Fruit fly (Drosophila melanogaster) whole organism, embryonic: ENCODE data around the gene Esyt2.
A peak's percentile ranks its signal among the peaks of the same experiment; 100 is the strongest.

Source experiments
- CG10431 ChIP-seq: fragments of 200-800 bp; sonication (Bioruptor generic); optimal IDR thresholded peaks from 3 replicates; lab custom pipeline; 2018; ENCODE audit warnings: missing biosample characterization, mild to moderate bottlenecking, missing genetic modification characterization
- CG10543 ChIP-seq: fragments of 200-800 bp; sonication (Bioruptor generic); optimal IDR thresholded peaks from 3 replicates; lab custom pipeline; 2017; ENCODE audit warnings: missing biosample characterization, mild to moderate bottlenecking, missing genetic modification characterization, moderate library complexity
- CG11085 ChIP-seq: fragments of 200-800 bp; sonication (Bioruptor generic); IDR thresholded peaks from 2 replicates; pipeline ENCODE4 v1.3.6; 2022; ENCODE audit warnings: missing biosample characterization, missing genetic modification characterization
- CG12236 ChIP-seq: fragments of 200-800 bp; sonication (Bioruptor generic); optimal IDR thresholded peaks from 2 replicates; lab custom pipeline; 2016; ENCODE audit warnings: missing biosample characterization, missing genetic modification characterization
- CG12659 ChIP-seq: fragments of 200-800 bp; sonication (Bioruptor generic); optimal IDR thresholded peaks from 3 replicates; lab custom pipeline; 2017; ENCODE audit warnings: mild to moderate bottlenecking, missing biosample characterization, missing genetic modification reagents, missing genetic modification characterization
- CG12769 ChIP-seq: fragments of 200-800 bp; sonication (Bioruptor generic); optimal IDR thresholded peaks from 2 replicates; lab custom pipeline; 2019; ENCODE audit warnings: missing biosample characterization, mild to moderate bottlenecking, missing genetic modification characterization, moderate library complexity
- CG14710 ChIP-seq: fragments of 200-800 bp; sonication (Bioruptor generic); optimal IDR thresholded peaks from 3 replicates; lab custom pipeline; 2019; ENCODE audit warnings: missing biosample characterization, mild to moderate bottlenecking, missing genetic modification characterization, moderate library complexity
- CG1529 ChIP-seq: fragments of 200-800 bp; sonication (Bioruptor generic); optimal IDR thresholded peaks from 3 replicates; lab custom pipeline; 2018; ENCODE audit warnings: missing biosample characterization, missing genetic modification characterization
- CG15696 ChIP-seq: fragments of 200-800 bp; sonication (Bioruptor generic); optimal IDR thresholded peaks from 2 replicates; lab custom pipeline; 2019; ENCODE audit warnings: missing biosample characterization, mild to moderate bottlenecking, missing genetic modification characterization, moderate library complexity
- CG18619 ChIP-seq: fragments of 200-800 bp; sonication (Bioruptor generic); optimal IDR thresholded peaks from 3 replicates; lab custom pipeline; 2017; ENCODE audit warnings: missing biosample characterization, mild to moderate bottlenecking, missing genetic modification characterization
- CG2199 ChIP-seq: fragments of 200-800 bp; sonication (Bioruptor generic); IDR thresholded peaks from 3 replicates; pipeline ENCODE4 v1.3.6; 2022; ENCODE audit warnings: missing biosample characterization, missing genetic modification characterization
- CG2678 ChIP-seq: fragments of 200-800 bp; sonication (Bioruptor generic); optimal IDR thresholded peaks from 3 replicates; lab custom pipeline; 2019; ENCODE audit warnings: missing biosample characterization, mild to moderate bottlenecking, missing genetic modification characterization, moderate library complexity
- CG32767 ChIP-seq: fragments of 200-800 bp; sonication (Bioruptor generic); IDR thresholded peaks from 2 replicates; pipeline ENCODE4 v1.3.6; 2022; ENCODE audit warnings: missing biosample characterization, missing genetic modification characterization
- CG33557 ChIP-seq: fragments of 200-800 bp; sonication (Bioruptor generic); optimal IDR thresholded peaks from 2 replicates; lab custom pipeline; 2019; ENCODE audit warnings: missing biosample characterization, mild to moderate bottlenecking, missing genetic modification characterization, moderate library complexity
- CG34376 ChIP-seq: fragments of 200-800 bp; sonication (Bioruptor generic); optimal IDR thresholded peaks from 2 replicates; lab custom pipeline; 2018; ENCODE audit warnings: missing biosample characterization, mild to moderate bottlenecking, missing genetic modification characterization
- CG6175 ChIP-seq: fragments of 200-800 bp; sonication (Bioruptor generic); IDR thresholded peaks from 3 replicates; pipeline ENCODE4 v1.3.6; 2022; ENCODE audit warnings: missing biosample characterization, missing genetic modification characterization
- CG7839 ChIP-seq: fragments of 200-800 bp; sonication (Bioruptor generic); optimal IDR thresholded peaks from 3 replicates; lab custom pipeline; 2018; ENCODE audit warnings: missing biosample characterization, mild to moderate bottlenecking, missing genetic modification characterization, moderate library complexity
- CG8765 ChIP-seq: fragments of 200-800 bp; sonication (Bioruptor generic); IDR thresholded peaks from 2 replicates; pipeline ENCODE4 v1.3.6; 2022; ENCODE audit warnings: missing biosample characterization, missing genetic modification characterization
- Doc2 ChIP-seq: fragments of 200-800 bp; sonication (Bioruptor generic); IDR thresholded peaks from 2 replicates; pipeline ENCODE4 v1.3.6; 2022; ENCODE audit warnings: missing biosample characterization, missing genetic modification characterization
- Elba2 ChIP-seq: fragments of 200-800 bp; sonication (Bioruptor generic); optimal IDR thresholded peaks from 3 replicates; lab custom pipeline; 2016; ENCODE audit warnings: missing biosample characterization, missing genetic modification characterization
- Gsc ChIP-seq: fragments of 200-800 bp; sonication (Bioruptor generic); IDR thresholded peaks from 2 replicates; pipeline ENCODE4 v1.3.6; 2022; ENCODE audit warnings: missing biosample characterization, missing genetic modification characterization
- HLH4C ChIP-seq: fragments of 200-800 bp; sonication (Bioruptor generic); IDR thresholded peaks from 3 replicates; pipeline ENCODE4 v1.3.6; 2022; ENCODE audit warnings: missing biosample characterization, missing genetic modification characterization; ENCODE audit not compliant: partially characterized antibody
- Jarid2 ChIP-seq: fragments of 200-800 bp; sonication (Bioruptor generic); optimal IDR thresholded peaks from 3 replicates; lab custom pipeline; 2017; ENCODE audit warnings: mild to moderate bottlenecking, missing biosample characterization, missing genetic modification reagents, missing genetic modification characterization
- Kr ChIP-seq: fragments of 200-800 bp; sonication (Bioruptor generic); optimal IDR thresholded peaks from 2 replicates; lab custom pipeline; 2017; ENCODE audit warnings: missing biosample characterization, mild to moderate bottlenecking, missing genetic modification characterization
- Mes4 ChIP-seq: fragments of 200-800 bp; sonication (Bioruptor generic); optimal IDR thresholded peaks from 2 replicates; lab custom pipeline; 2016; ENCODE audit warnings: missing biosample characterization, missing genetic modification characterization
- Pdp1 ChIP-seq, 2 experiments: fragments of 200-800 bp; sonication (Bioruptor generic); optimal IDR thresholded peaks; 3 replicates each; lab custom pipeline; 2016; ENCODE audit warnings: missing biosample characterization in 2 of 2, missing genetic modification characterization in 2 of 2, mild to moderate bottlenecking in 1 of 2, moderate library complexity in 1 of 2
- Poxn ChIP-seq: fragments of 200-800 bp; sonication (Bioruptor generic); IDR thresholded peaks from 2 replicates; pipeline ENCODE4 v1.3.6; 2022; ENCODE audit warnings: missing biosample characterization, missing genetic modification characterization
- Ssrp ChIP-seq: fragments of 200-800 bp; sonication (Bioruptor generic); optimal IDR thresholded peaks from 2 replicates; lab custom pipeline; 2018; ENCODE audit warnings: missing biosample characterization, mild to moderate bottlenecking, missing genetic modification characterization, moderate library complexity
- abd-A ChIP-seq: fragments of 200-800 bp; sonication (Bioruptor generic); optimal IDR thresholded peaks from 3 replicates; lab custom pipeline; 2019; ENCODE audit warnings: missing biosample characterization, mild to moderate bottlenecking, missing genetic modification characterization, moderate library complexity
- ap ChIP-seq: fragments of 200-800 bp; sonication (Bioruptor generic); IDR thresholded peaks from 2 replicates; pipeline ENCODE4 v1.3.6; 2022; ENCODE audit warnings: missing biosample characterization, missing genetic modification characterization
- bowl ChIP-seq: fragments of 200-800 bp; sonication (Bioruptor generic); IDR thresholded peaks from 2 replicates; pipeline ENCODE4 v1.3.6; 2022; ENCODE audit warnings: missing biosample characterization, missing genetic modification characterization
- cad ChIP-seq: fragments of >200 bp; optimal IDR thresholded peaks from 2 replicates; lab custom pipeline; 2017; ENCODE audit warnings: missing biosample characterization, missing genetic modification characterization
- cas ChIP-seq: fragments of 200-800 bp; sonication (Bioruptor generic); IDR thresholded peaks from 2 replicates; pipeline ENCODE4 v1.3.6; 2022; ENCODE audit warnings: missing biosample characterization, missing genetic modification characterization
- cg ChIP-seq: fragments of 200-800 bp; sonication (Bioruptor generic); optimal IDR thresholded peaks from 3 replicates; lab custom pipeline; 2019; ENCODE audit warnings: missing biosample characterization, mild to moderate bottlenecking, missing genetic modification characterization, moderate library complexity
- chm ChIP-seq: fragments of 200-800 bp; sonication (Bioruptor generic); IDR thresholded peaks from 2 replicates; pipeline ENCODE4 v1.3.6; 2022; ENCODE audit warnings: missing biosample characterization, missing genetic modification characterization
- chn ChIP-seq: fragments of 200-800 bp; sonication (Bioruptor generic); optimal IDR thresholded peaks from 2 replicates; lab custom pipeline; 2016; ENCODE audit warnings: missing biosample characterization, missing genetic modification characterization
- esg ChIP-seq: fragments of 200-800 bp; sonication (Bioruptor generic); conservative IDR thresholded peaks from 2 replicates; pipeline ENCODE4 v1.3.6; 2022; ENCODE audit warnings: missing biosample characterization, missing genetic modification characterization
- ewg ChIP-seq: fragments of 200-800 bp; sonication (Bioruptor generic); optimal IDR thresholded peaks from 3 replicates; lab custom pipeline; 2017; ENCODE audit warnings: mild to moderate bottlenecking, missing biosample characterization, missing genetic modification reagents, missing genetic modification characterization
- fd3F ChIP-seq: fragments of 200-800 bp; sonication (Bioruptor generic); optimal IDR thresholded peaks from 2 replicates; lab custom pipeline; 2018; ENCODE audit warnings: missing biosample characterization, mild to moderate bottlenecking, missing genetic modification characterization, moderate library complexity
- gsb ChIP-seq: fragments of 200-800 bp; sonication (Bioruptor generic); IDR thresholded peaks from 2 replicates; pipeline ENCODE4 v1.3.6; 2022; ENCODE audit warnings: missing biosample characterization, missing genetic modification characterization
- hth ChIP-seq: fragments of >200 bp; optimal IDR thresholded peaks from 2 replicates; lab custom pipeline; 2017; ENCODE audit warnings: inconsistent platforms
- ind ChIP-seq: fragments of 200-800 bp; sonication (Bioruptor generic); optimal IDR thresholded peaks from 3 replicates; lab custom pipeline; 2016; ENCODE audit warnings: missing biosample characterization, missing genetic modification characterization
- insv ChIP-seq, 2 experiments: fragments of 200-800 bp; sonication (Bioruptor generic); optimal IDR thresholded peaks; 3 replicates each; lab custom pipeline; 2016 to 2018; ENCODE audit warnings: missing biosample characterization in 2 of 2, missing genetic modification characterization in 2 of 2
- kah ChIP-seq: fragments of 200-800 bp; sonication (Bioruptor generic); optimal IDR thresholded peaks from 2 replicates; lab custom pipeline; 2018; ENCODE audit warnings: missing biosample characterization, mild to moderate bottlenecking, missing genetic modification characterization
- lmd ChIP-seq: fragments of 200-800 bp; sonication (Bioruptor generic); IDR thresholded peaks from 2 replicates; pipeline ENCODE4 v1.3.6; 2022; ENCODE audit warnings: missing biosample characterization, missing genetic modification characterization
- oc ChIP-seq: fragments of 200-800 bp; sonication (Bioruptor generic); optimal IDR thresholded peaks from 2 replicates; lab custom pipeline; 2018; ENCODE audit warnings: missing biosample characterization, mild to moderate bottlenecking, missing genetic modification characterization, moderate library complexity
- pzg ChIP-seq: fragments of 200-800 bp; sonication (Bioruptor generic); optimal IDR thresholded peaks from 3 replicates; lab custom pipeline; 2018; ENCODE audit warnings: missing biosample characterization, mild to moderate bottlenecking, missing genetic modification characterization, moderate library complexity
- ttk ChIP-seq: fragments of 200-800 bp; sonication (Bioruptor generic); IDR thresholded peaks from 2 replicates; pipeline ENCODE4 v2.1.2; 2022; ENCODE audit warnings: missing biosample characterization, missing genetic modification characterization
- tx ChIP-seq: fragments of 200-800 bp; sonication (Bioruptor generic); optimal IDR thresholded peaks from 2 replicates; lab custom pipeline; 2016; ENCODE audit warnings: missing biosample characterization, missing genetic modification characterization
- vnd ChIP-seq: fragments of 200-800 bp; sonication (Bioruptor generic); IDR thresholded peaks from 3 replicates; pipeline ENCODE4 v1.3.6; 2022; ENCODE audit warnings: missing biosample characterization, missing genetic modification characterization; ENCODE audit not compliant: partially characterized antibody
- yki ChIP-seq: fragments of >200 bp; optimal IDR thresholded peaks from 3 replicates; lab custom pipeline; 2018

Esyt2 gene

DNA sequence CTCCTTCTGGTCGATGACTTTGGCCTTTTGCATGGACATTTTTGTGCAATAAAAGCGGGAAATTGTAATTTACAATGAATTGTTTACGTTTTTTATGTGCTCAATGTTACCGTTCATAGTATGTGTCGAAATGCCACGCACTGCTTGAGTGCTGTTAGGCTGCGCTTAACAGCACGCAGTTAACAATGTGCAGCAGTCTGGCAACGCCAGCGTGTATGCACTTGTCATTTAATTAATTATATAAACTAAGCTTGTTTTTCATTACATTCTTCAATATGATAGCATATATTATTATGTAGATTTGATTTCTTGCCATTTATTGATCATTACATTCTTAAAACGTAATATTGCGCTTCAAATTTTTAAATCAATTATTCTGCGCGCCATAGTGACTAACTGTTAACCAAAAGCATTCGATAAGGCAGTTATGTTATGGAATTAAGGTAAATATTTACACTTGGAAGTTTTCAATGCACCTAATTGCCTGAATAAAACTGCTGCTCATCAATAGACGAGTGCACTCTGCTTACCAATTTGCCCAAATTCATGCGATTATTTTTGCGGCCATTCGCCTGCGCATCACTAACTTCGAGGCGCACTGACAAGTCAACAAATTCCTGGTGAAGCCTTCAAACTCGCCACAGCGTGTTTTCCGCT lies 40.7 kb downstream of the Esyt2 start, which contains the start of the genes CG13625 and mld (continued):
- TF ChIP-seq CG12659 (GFP tag; lab: Kevin White, UChicago) (peak; percentile 55), ewg (peak; percentile 24), hth (lab: Kevin White, UChicago) (no peak), Ssrp (tag; lab: Kevin White, UChicago) (no peak), abd-A (tag; lab: Kevin White, UChicago) (peak; percentile 81), CG12236 (no peak), Mes4 (GFP tag; lab: Kevin White, UChicago) (no peak), cas (GFP tag; lab: Robert Waterston, UW) (no peak), CG2199 (GFP tag; lab: Robert Waterston, UW) (no peak), kah (peak; percentile 16), fd3F (GFP tag; lab: Kevin White, UChicago) (no peak), chn (peak; percentile 18), Gsc (GFP tag; lab: Robert Waterston, UW) (no peak), ttk (GFP tag; lab: Robert Waterston, UW) (no peak), cad (GFP tag; lab: Kevin White, UChicago) (no peak), chm (GFP tag; lab: Robert Waterston, UW) (no peak), CG8765 (GFP tag; lab: Robert Waterston, UW) (no peak), CG10543 (GFP tag; lab: Kevin White, UChicago) (no peak), CG10431 (GFP tag; lab: Kevin White, UChicago) (no peak), Poxn (no peak), Jarid2 (GFP tag; lab: Kevin White, UChicago) (no peak), CG2678 (tag; lab: Kevin White, UChicago) (peak; percentile 9), CG6175 (no peak), ind (peak; percentile 13), oc (tag; lab: Kevin White, UChicago) (no peak), CG15696 (no peak), vnd (no peak), CG33557 (GFP tag; lab: Kevin White, UChicago) (no peak), gsb (GFP tag; lab: Robert Waterston, UW) (no peak), Elba2 (no peak), CG34376 (no peak), bowl (GFP tag; lab: Robert Waterston, UW) (no peak), cg (GFP tag; lab: Kevin White, UChicago) (no peak), insv (GFP tag; optimal IDR thresholded peaks at IDR 0.05; lab: Kevin White, UChicago) (no peak), yki (lab: Kevin White, UChicago) (no peak), Doc2 (GFP tag; lab: Robert Waterston, UW) (no peak), esg (GFP tag; lab: Robert Waterston, UW) (no peak), Kr (no peak), CG12769 (tag; lab: Kevin White, UChicago) (no peak), ap (GFP tag; lab: Robert Waterston, UW) (no peak), CG18619 (GFP tag; lab: Kevin White, UChicago) (no peak), CG11085 (GFP tag; lab: Robert Waterston, UW) (no peak), CG14710 (tag; lab: Kevin White, UChicago) (peak; percentile 58), lmd (GFP tag; lab: Robert Waterston, UW) (no peak), CG1529 (no peak), pzg (GFP tag; lab: Kevin White, UChicago) (peak; percentile 87), tx (no peak), CG7839 (tag; lab: Kevin White, UChicago) (no peak), HLH4C (no peak), Pdp1 (GFP tag; optimal IDR thresholded peaks at IDR 0.05; lab: Kevin White, UChicago) (peak; percentile 12 to 42), CG32767 (no peak)
